Worm (Caenorhabditis elegans) whole organism, mixed stage, embryonic: Measurements from ENCODE around the gene egl-21.

Experiments
- ces-1 ChIP-seq: fragments of 150-350 bp; optimal IDR thresholded peaks from 2 replicates; lab custom pipeline; 2014; ENCODE audit warnings: missing biosample characterization, missing genetic modification reagents, missing genetic modification characterization
- hlh-1 ChIP-seq: fragments of 150-350 bp; optimal IDR thresholded peaks from 2 replicates; lab custom pipeline; 2014; ENCODE audit warnings: missing biosample characterization, missing genetic modification reagents, missing genetic modification characterization
- lsy-2 ChIP-seq: fragments of 150-350 bp; optimal IDR thresholded peaks from 2 replicates; lab custom pipeline; 2014; ENCODE audit warnings: missing biosample characterization, missing genetic modification characterization
- nhr-12 ChIP-seq: fragments of 150-350 bp; optimal IDR thresholded peaks from 2 replicates; lab custom pipeline; 2014; ENCODE audit warnings: missing biosample characterization, missing genetic modification characterization
- nhr-237 ChIP-seq: fragments of 150-350 bp; optimal IDR thresholded peaks from 2 replicates; lab custom pipeline; 2014; ENCODE audit warnings: missing biosample characterization, missing genetic modification characterization
- nhr-28 ChIP-seq: fragments of 150-350 bp; optimal IDR thresholded peaks from 2 replicates; lab custom pipeline; 2014; ENCODE audit warnings: missing biosample characterization, missing genetic modification characterization
- snpc-4 ChIP-seq: fragments of 150-350 bp; optimal IDR thresholded peaks from 2 replicates; lab custom pipeline; 2014; ENCODE audit warnings: missing biosample characterization, missing genetic modification characterization
- ztf-11 ChIP-seq: fragments of 150-350 bp; optimal IDR thresholded peaks from 2 replicates; lab custom pipeline; 2014; ENCODE audit warnings: missing biosample characterization, missing genetic modification characterization

ce11 chrIV:10503750-10504232, 22.1 kb upstream of the egl-21 start:
- TF ChIP-seq ces-1 (GFP tag; lab: Kevin White, UChicago) = peak; percentile 51
- no peak for TF ChIP-seq ztf-11 (tag; lab: Kevin White, UChicago)
- no peak for TF ChIP-seq nhr-12 (tag; lab: Kevin White, UChicago)
- no peak for TF ChIP-seq nhr-237 (tag; lab: Kevin White, UChicago)
- peak; percentile 34 for TF ChIP-seq hlh-1 (tag; lab: Kevin White, UChicago)
- TF ChIP-seq lsy-2 = no peak
- TF ChIP-seq nhr-28 (tag; lab: Kevin White, UChicago) = no peak
- TF ChIP-seq snpc-4 (tag; lab: Kevin White, UChicago) = no peak
